Worm (Caenorhabditis elegans) whole organism, mixed stage, embryonic: ENCODE results near the gene fard-1.

ENCODE experiments used
- M03D4.4 ChIP-seq: sonication (generic microtip); optimal IDR thresholded peaks from 2 replicates; lab custom pipeline; 2017; ENCODE audit warnings: mild to moderate bottlenecking, missing genetic modification characterization, missing compliant biosample characterization
- bed-3 ChIP-seq: fragments of 200-800 bp; sonication (Bioruptor generic); optimal IDR thresholded peaks from 3 replicates; lab custom pipeline; 2018; ENCODE audit warnings: mild to moderate bottlenecking, missing genetic modification characterization, moderate library complexity, missing compliant biosample characterization
- blmp-1 ChIP-seq: fragments of 150-350 bp; optimal IDR thresholded peaks from 2 replicates; lab custom pipeline; 2014; ENCODE audit warnings: missing biosample characterization, missing genetic modification characterization
- ceh-39 ChIP-seq: fragments of 150-350 bp; optimal IDR thresholded peaks from 2 replicates; lab custom pipeline; 2014; ENCODE audit warnings: missing biosample characterization, missing genetic modification characterization
- ceh-43 ChIP-seq: fragments of 200-800 bp; sonication (Bioruptor generic); optimal IDR thresholded peaks from 2 replicates; lab custom pipeline; 2018; ENCODE audit warnings: mild to moderate bottlenecking, missing genetic modification characterization, moderate library complexity, missing compliant biosample characterization
- ceh-83 ChIP-seq: fragments of 200-800 bp; sonication (Bioruptor generic); optimal IDR thresholded peaks from 2 replicates; lab custom pipeline; 2018; ENCODE audit warnings: mild to moderate bottlenecking, missing genetic modification characterization, missing compliant biosample characterization
- ces-1 ChIP-seq: fragments of 150-350 bp; optimal IDR thresholded peaks from 2 replicates; lab custom pipeline; 2014; ENCODE audit warnings: missing biosample characterization, missing genetic modification reagents, missing genetic modification characterization
- cnd-1 ChIP-seq: fragments of 200-800 bp; sonication (Bioruptor generic); optimal IDR thresholded peaks from 2 replicates; lab custom pipeline; 2018; ENCODE audit warnings: mild to moderate bottlenecking, missing genetic modification characterization, missing compliant biosample characterization
- drap-1 ChIP-seq: fragments of 200-800 bp; sonication (Bioruptor generic); optimal IDR thresholded peaks from 3 replicates; lab custom pipeline; 2018; ENCODE audit warnings: mild to moderate bottlenecking, missing genetic modification characterization, missing compliant biosample characterization
- elt-1 ChIP-seq: sonication (generic microtip); optimal IDR thresholded peaks from 2 replicates; lab custom pipeline; 2017; ENCODE audit warnings: missing genetic modification characterization, mild to moderate bottlenecking, missing compliant biosample characterization, antibody characterized with exemption, moderate library complexity, borderline replicate concordance; ENCODE audit not compliant: insufficient read depth
- elt-3 ChIP-seq: fragments of 150-350 bp; optimal IDR thresholded peaks from 2 replicates; lab custom pipeline; 2014; ENCODE audit warnings: missing biosample characterization, missing genetic modification characterization
- flh-1 ChIP-seq: fragments of 200-800 bp; sonication (Bioruptor generic); optimal IDR thresholded peaks from 2 replicates; lab custom pipeline; 2018; ENCODE audit warnings: mild to moderate bottlenecking, missing genetic modification characterization, moderate library complexity, missing compliant biosample characterization
- ham-2 ChIP-seq: fragments of 200-800 bp; sonication (Bioruptor generic); optimal IDR thresholded peaks from 2 replicates; lab custom pipeline; 2018; ENCODE audit warnings: mild to moderate bottlenecking, missing genetic modification characterization, missing compliant biosample characterization
- hlh-1 ChIP-seq: fragments of 150-350 bp; optimal IDR thresholded peaks from 2 replicates; lab custom pipeline; 2014; ENCODE audit warnings: missing biosample characterization, missing genetic modification reagents, missing genetic modification characterization
- lin-13 ChIP-seq: fragments of 150-350 bp; optimal IDR thresholded peaks from 2 replicates; lab custom pipeline; 2014; ENCODE audit warnings: missing biosample characterization, missing genetic modification characterization
- lin-32 ChIP-seq: fragments of 200-800 bp; sonication (Bioruptor generic); optimal IDR thresholded peaks from 2 replicates; lab custom pipeline; 2018; ENCODE audit warnings: mild to moderate bottlenecking, missing genetic modification characterization, missing compliant biosample characterization
- lsy-2 ChIP-seq: fragments of 150-350 bp; optimal IDR thresholded peaks from 2 replicates; lab custom pipeline; 2014; ENCODE audit warnings: missing biosample characterization, missing genetic modification characterization
- mab-5 ChIP-seq: fragments of 150-350 bp; optimal IDR thresholded peaks from 2 replicates; lab custom pipeline; 2014; ENCODE audit warnings: missing biosample characterization, missing genetic modification characterization
- mep-1 ChIP-seq: fragments of 150-350 bp; optimal IDR thresholded peaks from 2 replicates; lab custom pipeline; 2017; ENCODE audit warnings: missing biosample characterization, missing genetic modification reagents, missing genetic modification characterization, inconsistent platforms
- mls-2 ChIP-seq: sonication (generic microtip); optimal IDR thresholded peaks from 2 replicates; lab custom pipeline; 2016; ENCODE audit warnings: mild to moderate bottlenecking, missing genetic modification characterization, moderate library complexity, missing compliant biosample characterization
- nhr-12 ChIP-seq: fragments of 150-350 bp; optimal IDR thresholded peaks from 2 replicates; lab custom pipeline; 2014; ENCODE audit warnings: missing biosample characterization, missing genetic modification characterization
- nhr-2 ChIP-seq: fragments of 150-350 bp; optimal IDR thresholded peaks from 2 replicates; lab custom pipeline; 2014; ENCODE audit warnings: missing biosample characterization, missing genetic modification characterization
- nhr-237 ChIP-seq: fragments of 150-350 bp; optimal IDR thresholded peaks from 2 replicates; lab custom pipeline; 2014; ENCODE audit warnings: missing biosample characterization, missing genetic modification characterization
- nhr-28 ChIP-seq: fragments of 150-350 bp; optimal IDR thresholded peaks from 2 replicates; lab custom pipeline; 2014; ENCODE audit warnings: missing biosample characterization, missing genetic modification characterization
- nhr-76 ChIP-seq: sonication (generic microtip); optimal IDR thresholded peaks from 2 replicates; lab custom pipeline; 2017; ENCODE audit warnings: missing biosample characterization, missing genetic modification characterization
- pha-4 ChIP-seq: fragments of 150-350 bp; optimal IDR thresholded peaks from 2 replicates; lab custom pipeline; 2018; ENCODE audit warnings: missing biosample characterization, missing genetic modification reagents, missing genetic modification characterization
- sem-2 ChIP-seq: fragments of 200-800 bp; sonication (Bioruptor generic); optimal IDR thresholded peaks from 2 replicates; lab custom pipeline; 2018; ENCODE audit warnings: mild to moderate bottlenecking, missing genetic modification characterization, missing compliant biosample characterization
- snpc-4 ChIP-seq: fragments of 150-350 bp; optimal IDR thresholded peaks from 2 replicates; lab custom pipeline; 2014; ENCODE audit warnings: missing biosample characterization, missing genetic modification characterization
- sptf-1 ChIP-seq: sonication (generic microtip); optimal IDR thresholded peaks from 2 replicates; lab custom pipeline; 2017; ENCODE audit warnings: mild to moderate bottlenecking, missing genetic modification characterization, moderate library complexity, missing compliant biosample characterization
- tbx-8 ChIP-seq: fragments of 200-800 bp; sonication (Bioruptor generic); optimal IDR thresholded peaks from 2 replicates; lab custom pipeline; 2018; ENCODE audit warnings: mild to moderate bottlenecking, missing genetic modification characterization, moderate library complexity, missing compliant biosample characterization
- unc-120 ChIP-seq: sonication (generic microtip); optimal IDR thresholded peaks from 2 replicates; lab custom pipeline; 2017; ENCODE audit warnings: missing genetic modification characterization, missing compliant biosample characterization; ENCODE audit not compliant: poor library complexity, severe bottlenecking
- unc-39 ChIP-seq: fragments of 150-350 bp; optimal IDR thresholded peaks from 2 replicates; lab custom pipeline; 2014; ENCODE audit warnings: missing biosample characterization, missing genetic modification characterization
- unc-62 ChIP-seq: fragments of 150-350 bp; optimal IDR thresholded peaks from 2 replicates; lab custom pipeline; 2014; ENCODE audit warnings: missing biosample characterization, missing genetic modification reagents, missing genetic modification characterization
- zip-8 ChIP-seq: fragments of 150-350 bp; optimal IDR thresholded peaks from 2 replicates; lab custom pipeline; 2014; ENCODE audit warnings: missing biosample characterization, missing genetic modification characterization
- ztf-11 ChIP-seq: fragments of 150-350 bp; optimal IDR thresholded peaks from 2 replicates; lab custom pipeline; 2014; ENCODE audit warnings: missing biosample characterization, missing genetic modification characterization

Gene fard-1

DNA sequence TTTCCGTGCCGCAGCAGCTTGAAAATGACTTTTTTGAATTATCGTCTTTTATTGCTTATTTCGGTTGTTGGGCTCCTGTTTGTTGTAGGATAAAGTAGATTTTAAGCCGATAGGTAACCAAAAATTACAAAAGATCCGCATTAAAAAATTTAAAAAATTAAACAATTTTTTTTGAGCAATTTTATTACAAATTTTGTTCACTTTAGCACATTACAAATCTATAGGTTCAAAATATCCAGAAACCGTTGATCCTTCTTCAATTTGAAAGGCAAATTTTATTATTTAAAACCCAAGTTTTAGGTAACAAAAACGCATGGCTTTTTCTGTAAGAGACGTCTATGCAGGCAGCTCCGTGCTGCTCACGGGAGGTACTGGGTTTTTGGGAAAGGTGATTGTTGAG is at the start of gene fard-1:
fard-1 (plus strand) TSS at position 301 of the 400 bp plus-strand sequence.
- TF ChIP-seq mls-2 (tag; lab: Kevin White, UChicago) = no peak
- no peak for TF ChIP-seq ceh-83
- no peak for TF ChIP-seq unc-120 (tag; lab: Kevin White, UChicago)
- no peak for TF ChIP-seq sem-2 (GFP tag; lab: Kevin White, UChicago)
- no peak for TF ChIP-seq lin-13 (tag; lab: Kevin White, UChicago)
- no peak for TF ChIP-seq ceh-43 (GFP tag; lab: Kevin White, UChicago)
- TF ChIP-seq tbx-8 = no peak
- TF ChIP-seq ztf-11 (tag; lab: Kevin White, UChicago) = no peak

DNA sequence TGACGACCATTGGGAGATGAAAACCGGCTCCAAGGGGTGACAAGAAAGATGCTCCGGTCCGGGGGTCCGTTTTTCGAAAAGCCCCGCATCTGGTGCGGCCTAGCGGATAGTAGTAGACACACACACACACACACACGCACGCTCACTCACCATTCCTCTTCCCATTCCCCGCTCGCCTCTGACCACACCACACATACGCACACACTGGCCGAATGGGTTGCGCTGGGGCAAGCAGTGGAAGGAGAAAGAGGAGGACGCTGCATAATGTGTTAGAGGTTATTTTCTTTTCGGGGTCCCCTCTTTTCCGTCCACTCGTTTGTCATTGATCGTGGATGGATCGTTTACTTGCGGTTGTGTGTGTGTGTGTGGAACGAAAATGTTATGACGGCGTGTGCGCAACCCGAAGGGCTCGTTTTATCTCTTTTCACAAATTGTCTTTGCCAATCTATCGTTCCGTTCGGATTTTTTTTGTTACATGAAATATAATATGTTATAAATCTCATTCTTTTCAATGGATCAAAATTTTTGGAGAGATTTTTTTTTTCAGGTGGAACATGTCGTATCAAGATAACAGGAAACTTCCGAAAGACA is 47.7 kb upstream of the fard-1 start, which contains the start of gene vang-1:
vang-1 (plus strand) TSS at position 541 of the 591 bp plus-strand sequence.
- TF ChIP-seq drap-1 (peak; percentile 74), elt-1 (no peak), nhr-2 (tag; lab: Kevin White, UChicago) (no peak), ceh-83 (peak; percentile 74), ham-2 (GFP tag; lab: Kevin White, UChicago) (peak; percentile 63), mab-5 (no peak), unc-39 (tag; lab: Kevin White, UChicago) (no peak), mep-1 (peak; percentile 38), nhr-28 (tag; lab: Kevin White, UChicago) (no peak), ces-1 (GFP tag; lab: Kevin White, UChicago) (peak; percentile 16), cnd-1 (tag; lab: Kevin White, UChicago) (peak; percentile 74), flh-1 (GFP tag; lab: Kevin White, UChicago) (no peak), ztf-11 (tag; lab: Kevin White, UChicago) (peak; percentile 61), nhr-76 (tag; lab: Kevin White, UChicago) (no peak), unc-62 (peak; percentile 22), sem-2 (GFP tag; lab: Kevin White, UChicago) (peak; percentile 50), lin-13 (tag; lab: Kevin White, UChicago) (peak; percentile 47), pha-4 (tag; lab: Kevin White, UChicago) (no peak), ceh-39 (tag; lab: Kevin White, UChicago) (no peak), M03D4.4 (tag; lab: Kevin White, UChicago) (peak; percentile 26), snpc-4 (tag; lab: Kevin White, UChicago) (no peak), hlh-1 (tag; lab: Kevin White, UChicago) (peak; percentile 24), bed-3 (GFP tag; lab: Kevin White, UChicago) (no peak), tbx-8 (no peak), mls-2 (tag; lab: Kevin White, UChicago) (peak; percentile 70), unc-120 (tag; lab: Kevin White, UChicago) (peak; percentile 48), elt-3 (tag; lab: Kevin White, UChicago) (no peak), nhr-12 (tag; lab: Kevin White, UChicago) (no peak), nhr-237 (no peak), lin-32 (GFP tag; lab: Kevin White, UChicago) (peak; percentile 59), blmp-1 (tag; lab: Kevin White, UChicago) (no peak), ceh-43 (GFP tag; lab: Kevin White, UChicago) (no peak), sptf-1 (tag; lab: Kevin White, UChicago) (peak; percentile 80), zip-8 (tag; lab: Kevin White, UChicago) (no peak), lsy-2 (tag; lab: Kevin White, UChicago) (no peak)

DNA sequence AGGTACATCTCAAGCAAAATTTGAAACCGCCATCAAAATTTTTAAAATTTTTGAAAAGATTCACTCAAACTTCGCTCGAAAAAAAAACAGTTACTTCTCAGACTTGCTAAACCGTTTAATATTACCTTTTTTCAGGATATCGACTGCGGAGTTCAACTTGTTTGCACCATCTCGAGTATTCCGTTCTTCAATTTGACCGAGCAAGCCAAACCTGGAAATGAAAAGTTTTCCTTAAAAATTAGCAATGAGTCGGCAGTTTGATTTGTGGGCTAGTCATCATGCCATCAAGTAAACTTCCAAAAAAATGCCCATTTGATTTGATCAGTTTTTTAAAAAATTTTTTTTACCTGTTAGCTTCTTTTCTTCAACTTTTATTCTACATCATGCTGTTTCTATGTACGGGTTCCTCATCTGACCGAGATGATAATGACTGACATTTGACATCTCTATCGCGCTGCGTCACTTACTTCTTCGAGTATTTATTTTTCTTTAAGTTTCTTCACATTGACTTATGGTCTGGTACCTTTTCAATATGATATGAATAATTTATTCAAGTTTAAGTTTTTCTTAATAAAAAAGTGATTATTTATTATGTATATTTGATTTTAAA is 43.0 kb upstream of the fard-1 start:
- TF ChIP-seq bed-3 (GFP tag; lab: Kevin White, UChicago) (no peak), nhr-237 (no peak), ceh-83 (no peak), mab-5 (no peak), cnd-1 (tag; lab: Kevin White, UChicago) (no peak)
